Worm (Caenorhabditis elegans) whole organism, L4 larva: ENCODE measurements around the gene sra-31.
A peak's percentile ranks its signal among the peaks of the same experiment; 100 is the strongest.

Source experiments
- D1046.2 ChIP-seq: fragments of 200-800 bp; sonication (Bioruptor generic); IDR thresholded peaks from 2 replicates; pipeline ENCODE4 v1.3.6; 2022; ENCODE audit warnings: missing genetic modification characterization, missing compliant biosample characterization
- F49E8.2 ChIP-seq: sonication (generic microtip); optimal IDR thresholded peaks from 2 replicates; lab custom pipeline; 2016; ENCODE audit warnings: missing compliant biosample characterization, mild to moderate bottlenecking, missing genetic modification characterization, borderline replicate concordance
- T26A8.4 ChIP-seq: fragments of 200-800 bp; sonication (Bioruptor generic); IDR thresholded peaks from 2 replicates; pipeline ENCODE4 v1.3.6; 2022; ENCODE audit warnings: missing genetic modification characterization, missing compliant biosample characterization
- Y48G9A.11 ChIP-seq: fragments of 200-800 bp; sonication (Bioruptor generic); IDR thresholded peaks from 2 replicates; pipeline ENCODE4 v1.3.6; 2022; ENCODE audit warnings: missing genetic modification reagents, missing genetic modification characterization, missing compliant biosample characterization
- Y5F2A.4 ChIP-seq: fragments of 200-800 bp; sonication (Bioruptor generic); optimal IDR thresholded peaks from 2 replicates; lab custom pipeline; 2018; ENCODE audit warnings: mild to moderate bottlenecking, missing genetic modification characterization, missing compliant biosample characterization
- aha-1 ChIP-seq: fragments of 150-350 bp; peaks from one replicate; lab custom pipeline; 2014; ENCODE audit warnings: missing biosample characterization, missing genetic modification characterization
- ama-1 ChIP-seq: fragments of 150-350 bp; optimal IDR thresholded peaks from 2 replicates; lab custom pipeline; 2014; ENCODE audit warnings: inconsistent platforms, mixed read lengths
- arid-1 ChIP-seq: fragments of 200-800 bp; sonication (Bioruptor generic); conservative IDR thresholded peaks from 2 replicates; pipeline ENCODE4 v1.3.6; 2022; ENCODE audit warnings: missing genetic modification reagents, missing genetic modification characterization, missing compliant biosample characterization
- attf-4 ChIP-seq: sonication (generic microtip); optimal IDR thresholded peaks from 3 replicates; lab custom pipeline; 2017; ENCODE audit warnings: missing biosample characterization, missing genetic modification characterization
- ceh-32 ChIP-seq: sonication (generic microtip); optimal IDR thresholded peaks from 2 replicates; lab custom pipeline; 2016; ENCODE audit warnings: mild to moderate bottlenecking, missing genetic modification characterization, missing compliant biosample characterization; ENCODE audit not compliant: poor library complexity
- daf-12 ChIP-seq: fragments of 150-350 bp; optimal IDR thresholded peaks from 2 replicates; lab custom pipeline; 2014; ENCODE audit warnings: missing biosample characterization, missing genetic modification reagents, missing genetic modification characterization
- daf-16 ChIP-seq, 3 experiments: sonication (generic microtip); optimal IDR thresholded peaks; 2 replicates each; lab custom pipeline; 2016 to 2017; ENCODE audit warnings: missing genetic modification characterization in 3 of 3, missing genetic modification reagents in 3 of 3, mild to moderate bottlenecking in 2 of 3, missing compliant biosample characterization in 2 of 3, missing biosample characterization in 1 of 3, moderate library complexity in 1 of 3
- daf-19 ChIP-seq: fragments of 200-800 bp; sonication (Bioruptor generic); conservative IDR thresholded peaks from 2 replicates; pipeline ENCODE4 v1.3.6; 2022; ENCODE audit warnings: missing genetic modification characterization, missing compliant biosample characterization
- daf-8 ChIP-seq: fragments of 200-800 bp; sonication (Bioruptor generic); IDR thresholded peaks from 2 replicates; pipeline ENCODE4 v1.3.6; 2022; ENCODE audit warnings: missing genetic modification characterization, missing compliant biosample characterization
- dmd-6 ChIP-seq: fragments of 200-800 bp; sonication (Bioruptor generic); IDR thresholded peaks from 2 replicates; pipeline ENCODE4 v1.3.6; 2022; ENCODE audit warnings: missing genetic modification reagents, missing genetic modification characterization, missing compliant biosample characterization
- dmd-8 ChIP-seq: fragments of 200-800 bp; sonication (Bioruptor generic); IDR thresholded peaks from 2 replicates; pipeline ENCODE4 v1.3.6; 2022; ENCODE audit warnings: missing genetic modification characterization, missing compliant biosample characterization
- dmd-9 ChIP-seq: fragments of 200-800 bp; sonication (Bioruptor generic); IDR thresholded peaks from 2 replicates; pipeline ENCODE4 v1.3.6; 2022; ENCODE audit warnings: missing genetic modification reagents, missing genetic modification characterization, missing compliant biosample characterization
- dve-1 ChIP-seq: sonication (generic microtip); optimal IDR thresholded peaks from 2 replicates; lab custom pipeline; 2017; ENCODE audit warnings: antibody characterized with exemption, mild to moderate bottlenecking, missing genetic modification characterization, missing compliant biosample characterization; ENCODE audit not compliant: insufficient read depth
- fkh-10 ChIP-seq: fragments of 150-350 bp; optimal IDR thresholded peaks from 2 replicates; lab custom pipeline; 2014; ENCODE audit warnings: missing biosample characterization, missing genetic modification reagents, missing genetic modification characterization
- hif-1 ChIP-seq, 2 experiments: sonication (generic microtip); optimal IDR thresholded peaks; 2 replicates each; lab custom pipeline; 2016 to 2017; ENCODE audit warnings: missing compliant biosample characterization in 2 of 2, missing genetic modification characterization in 2 of 2, missing genetic modification reagents in 2 of 2, missing genotype in 2 of 2, mild to moderate bottlenecking in 1 of 2
- hlh-11 ChIP-seq: fragments of 200-800 bp; sonication (Bioruptor generic); optimal IDR thresholded peaks from 2 replicates; lab custom pipeline; 2018; ENCODE audit warnings: mild to moderate bottlenecking, missing genetic modification characterization, missing compliant biosample characterization
- lin-1 ChIP-seq: fragments of 200-800 bp; sonication (Bioruptor generic); IDR thresholded peaks from 2 replicates; pipeline ENCODE4 v1.3.6; 2022; ENCODE audit warnings: missing genetic modification reagents, missing genetic modification characterization, missing compliant biosample characterization
- lin-15B ChIP-seq: fragments of 150-350 bp; sonication (generic microtip); optimal IDR thresholded peaks from 3 replicates; lab custom pipeline; 2014; ENCODE audit warnings: missing biosample characterization, missing genetic modification characterization
- lin-29 ChIP-seq: fragments of 200-800 bp; sonication (Bioruptor generic); IDR thresholded peaks from 2 replicates; pipeline ENCODE4 v1.3.6; 2022; ENCODE audit warnings: missing genetic modification reagents, missing genetic modification characterization, missing compliant biosample characterization
- lir-3 ChIP-seq: sonication (generic microtip); optimal IDR thresholded peaks from 2 replicates; lab custom pipeline; 2016; ENCODE audit warnings: mild to moderate bottlenecking, missing genetic modification characterization, missing compliant biosample characterization
- madf-5 ChIP-seq, 2 experiments: fragments of 200-800 bp; sonication (Bioruptor generic); IDR thresholded peaks; 2 replicates each; pipeline ENCODE4 v1.3.6; 2022; ENCODE audit warnings: missing compliant biosample characterization in 2 of 2, missing genetic modification characterization in 2 of 2
- mep-1 ChIP-seq: fragments of 150-350 bp; sonication (generic microtip); optimal IDR thresholded peaks from 3 replicates; lab custom pipeline; 2014; ENCODE audit warnings: missing biosample characterization, missing genetic modification characterization
- mes-2 ChIP-seq: sonication (generic microtip); optimal IDR thresholded peaks from 2 replicates; lab custom pipeline; 2016; ENCODE audit warnings: missing genotype, mild to moderate bottlenecking, missing genetic modification characterization, missing compliant biosample characterization; ENCODE audit not compliant: poor library complexity, severe bottlenecking
- mxl-3 ChIP-seq: fragments of 200-800 bp; sonication (Bioruptor generic); optimal IDR thresholded peaks from 2 replicates; lab custom pipeline; 2018; ENCODE audit warnings: mild to moderate bottlenecking, missing genetic modification characterization, missing compliant biosample characterization
- nhr-28 ChIP-seq: fragments of 150-350 bp; optimal IDR thresholded peaks from 2 replicates; lab custom pipeline; 2014; ENCODE audit warnings: missing biosample characterization, missing genetic modification characterization
- nhr-41 ChIP-seq: fragments of 200-800 bp; sonication (Bioruptor generic); IDR thresholded peaks from 2 replicates; pipeline ENCODE4 v1.3.6; 2022; ENCODE audit warnings: missing genetic modification reagents, missing genetic modification characterization, missing compliant biosample characterization
- nhr-42 ChIP-seq: fragments of 200-800 bp; sonication (Bioruptor generic); IDR thresholded peaks from 2 replicates; pipeline ENCODE4 v1.3.6; 2022; ENCODE audit warnings: missing genetic modification characterization, missing compliant biosample characterization
- nhr-77 ChIP-seq: fragments of 150-350 bp; optimal IDR thresholded peaks from 2 replicates; lab custom pipeline; 2014; ENCODE audit warnings: missing biosample characterization, missing genetic modification characterization
- pqm-1 ChIP-seq: sonication (generic microtip); optimal IDR thresholded peaks from 2 replicates; lab custom pipeline; 2017; ENCODE audit warnings: missing biosample characterization, missing genetic modification characterization
- saeg-2 ChIP-seq: fragments of 200-800 bp; sonication (Bioruptor generic); IDR thresholded peaks from 2 replicates; pipeline ENCODE4 v1.3.6; 2022; ENCODE audit warnings: missing genetic modification reagents, missing genetic modification characterization, missing compliant biosample characterization
- set-16 ChIP-seq: fragments of 200-800 bp; sonication (Bioruptor generic); IDR thresholded peaks from 2 replicates; pipeline ENCODE4 v1.3.6; 2022; ENCODE audit warnings: missing genetic modification reagents, missing genetic modification characterization, missing compliant biosample characterization
- spr-1 ChIP-seq: sonication (generic microtip); optimal IDR thresholded peaks from 2 replicates; lab custom pipeline; 2016; ENCODE audit warnings: mild to moderate bottlenecking, missing genetic modification characterization, missing compliant biosample characterization
- tra-1 ChIP-seq: fragments of 200-800 bp; sonication (Bioruptor generic); IDR thresholded peaks from 2 replicates; pipeline ENCODE4 v1.3.6; 2022; ENCODE audit warnings: missing genetic modification reagents, missing genetic modification characterization, missing compliant biosample characterization
- unc-39 ChIP-seq: sonication (generic microtip); optimal IDR thresholded peaks from 2 replicates; lab custom pipeline; 2017; ENCODE audit warnings: missing biosample characterization, missing genetic modification characterization
- unc-62 ChIP-seq, 3 experiments: fragments of 150-350 bp in 1 of 3; sonication (generic microtip); optimal IDR thresholded peaks in 2 of 3; peaks in 1 of 3; 1 replicate in 1 of 3; 2 replicates in 2 of 3; lab custom pipeline; 2014 to 2017; ENCODE audit warnings: missing biosample characterization in 3 of 3, missing genetic modification characterization in 3 of 3, missing genetic modification reagents in 3 of 3, missing genotype in 1 of 3
- zfp-2 ChIP-seq: sonication (generic microtip); optimal IDR thresholded peaks from 2 replicates; lab custom pipeline; 2016; ENCODE audit warnings: mild to moderate bottlenecking, missing genetic modification characterization, missing compliant biosample characterization

The sra-31 gene

DNA sequence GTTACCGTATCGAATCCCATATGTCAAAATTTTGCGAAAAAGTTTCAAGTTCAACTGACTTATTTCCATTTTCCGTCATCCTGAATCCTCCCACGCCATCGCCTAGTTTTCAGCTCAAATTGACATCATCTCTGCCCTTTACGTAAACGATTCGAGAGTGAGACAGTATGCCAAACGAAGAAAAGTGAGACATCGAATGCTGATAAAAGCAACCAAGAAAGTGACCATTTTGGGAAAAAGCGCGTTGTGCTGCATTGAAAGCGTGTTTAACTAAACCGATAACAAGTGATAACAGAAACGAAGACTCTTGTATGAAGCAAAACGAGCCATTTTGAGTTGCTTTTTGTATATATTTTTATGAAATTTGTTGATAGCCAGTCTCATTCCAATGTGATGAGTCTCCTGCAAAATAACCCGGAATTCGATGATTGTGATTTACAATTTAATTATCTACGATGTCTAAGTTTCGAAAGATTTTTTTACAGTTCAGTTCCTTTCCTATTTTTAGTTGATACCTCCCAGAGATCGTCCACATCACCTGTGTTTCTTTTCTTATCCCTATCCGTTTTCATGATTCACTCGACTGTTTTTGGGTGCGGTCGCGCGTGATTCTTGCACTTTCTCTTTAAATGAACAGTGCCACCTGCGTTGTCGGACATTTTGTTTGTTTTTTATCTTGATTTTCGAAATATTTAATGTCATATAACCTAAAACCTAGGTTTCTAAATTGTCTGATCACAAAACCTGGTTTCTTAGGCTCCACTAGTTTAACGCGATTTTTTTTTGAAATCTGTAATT, 37.2 kb upstream of the sra-31 start:
- TF ChIP-seq pqm-1 (tag; lab: Kevin White, UChicago) (peak; percentile 97), mxl-3 (GFP tag; lab: Kevin White, UChicago) (peak; percentile 64), aha-1 (tag; lab: Kevin White, UChicago) (peak; percentile 29), mes-2 (tag; lab: Kevin White, UChicago) (peak; percentile 22), lin-1 (0 out of 2 replicates have a peak, but pooled peaks have one; percentile 39), dmd-8 (GFP tag; lab: Robert Waterston, UW) (no peak), daf-16 (GFP tag; optimal IDR thresholded peaks at IDR 0.05; lab: Kevin White, UChicago) (no peak), daf-16 (tag; optimal IDR thresholded peaks at IDR 0.05; lab: Kevin White, UChicago) (peak; percentile 71), hlh-11 (tag; lab: Kevin White, UChicago) (peak; percentile 75), unc-62 (GFP tag; optimal IDR thresholded peaks at IDR 0.05 in 1 of 2; lab: Kevin White, UChicago) (peak in 1 of 2 experiments; percentile 86), unc-62 (tag; optimal IDR thresholded peaks at IDR 0.05; lab: Kevin White, UChicago) (no peak), spr-1 (no peak), nhr-28 (tag; lab: Kevin White, UChicago) (peak; percentile 76), set-16 (GFP tag; lab: Robert Waterston, UW) (no peak), T26A8.4 (GFP tag; lab: Robert Waterston, UW) (0 out of 2 replicates have a peak, but pooled peaks have one; percentile 14), mep-1 (tag; lab: Kevin White, UChicago) (no peak), dve-1 (tag; lab: Kevin White, UChicago) (peak; percentile 66), nhr-77 (tag; lab: Kevin White, UChicago) (peak; percentile 63), dmd-6 (GFP tag; lab: Robert Waterston, UW) (peak; percentile 87)

DNA sequence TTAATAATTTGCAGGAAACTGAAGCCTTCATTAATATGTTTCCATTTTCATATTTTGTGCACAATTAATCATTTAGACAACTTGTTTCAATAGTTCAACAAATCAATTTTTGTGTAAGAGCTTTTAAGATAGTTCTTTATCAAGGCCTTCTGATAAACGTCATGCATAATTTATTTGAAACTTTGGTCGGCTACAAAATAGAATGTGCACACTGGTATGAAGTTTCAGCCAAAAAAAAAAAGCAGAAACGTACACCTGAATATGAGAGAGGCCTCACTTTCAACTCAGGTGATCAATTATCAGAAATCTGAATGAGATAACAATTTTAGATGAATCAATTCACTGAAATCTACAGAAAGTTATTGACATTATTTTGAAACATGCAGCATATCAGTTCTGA, 36.2 kb upstream of the sra-31 start:
- TF ChIP-seq nhr-28 (tag; lab: Kevin White, UChicago) (peak; percentile 9), saeg-2 (no peak), dve-1 (tag; lab: Kevin White, UChicago) (peak; percentile 40), dmd-6 (GFP tag; lab: Robert Waterston, UW) (peak; percentile 43), hif-1 (tag; optimal IDR thresholded peaks at IDR 0.05; lab: Kevin White, UChicago) (no peak), daf-16 (GFP tag; optimal IDR thresholded peaks at IDR 0.05; lab: Kevin White, UChicago) (no peak), daf-16 (tag; optimal IDR thresholded peaks at IDR 0.05; lab: Kevin White, UChicago) (peak; percentile 21), aha-1 (tag; lab: Kevin White, UChicago) (peak; percentile 52)

DNA sequence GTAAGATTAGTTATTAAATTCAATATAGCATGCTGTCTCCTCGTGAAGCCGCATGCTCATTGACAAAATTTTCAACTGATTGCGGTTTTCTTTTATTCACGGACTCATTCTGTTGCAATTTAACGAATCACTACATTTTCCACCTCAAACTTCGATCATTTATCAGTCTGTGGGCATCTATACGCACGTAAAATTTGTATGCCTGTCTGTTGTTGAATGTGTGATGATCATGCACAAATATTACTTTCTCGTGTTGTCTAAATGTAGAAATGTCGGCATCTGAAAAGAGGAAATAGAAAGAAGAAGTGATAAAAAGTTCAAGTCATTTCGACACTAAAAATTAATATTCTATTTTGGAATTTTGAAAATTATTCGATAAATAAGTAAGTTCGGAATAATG, 34.3 kb upstream of the sra-31 start:
- TF ChIP-seq dmd-6 (GFP tag; lab: Robert Waterston, UW), result peak; percentile 70
- TF ChIP-seq Y48G9A.11 (GFP tag; lab: Robert Waterston, UW), result no peak
- TF ChIP-seq tra-1 (GFP tag; lab: Robert Waterston, UW), result no peak
- no peak for TF ChIP-seq ceh-32 (tag; lab: Kevin White, UChicago)
- no peak for TF ChIP-seq arid-1 (GFP tag; lab: Robert Waterston, UW)
- TF ChIP-seq F49E8.2 (tag; lab: Kevin White, UChicago), result no peak
- TF ChIP-seq ama-1 (lab: Kevin White, UChicago), result no peak
- TF ChIP-seq nhr-42 (GFP tag; lab: Robert Waterston, UW), result no peak
- TF ChIP-seq aha-1 (tag; lab: Kevin White, UChicago), result no peak
- peak in 1 of 2 experiments; percentile 21 for TF ChIP-seq hif-1 (tag; optimal IDR thresholded peaks at IDR 0.05; lab: Kevin White, UChicago)
- TF ChIP-seq mep-1 (tag; lab: Kevin White, UChicago), result peak; percentile 19
- TF ChIP-seq nhr-41 (GFP tag; lab: Robert Waterston, UW), result no peak
- TF ChIP-seq attf-4 (tag; lab: Kevin White, UChicago), result no peak
- no peak for TF ChIP-seq daf-16 (GFP tag; optimal IDR thresholded peaks at IDR 0.05; lab: Kevin White, UChicago)
- peak; percentile 84 for TF ChIP-seq daf-16 (tag; optimal IDR thresholded peaks at IDR 0.05; lab: Kevin White, UChicago)
- no peak for TF ChIP-seq D1046.2 (GFP tag; lab: Robert Waterston, UW)
- no peak for TF ChIP-seq daf-12
- TF ChIP-seq nhr-28 (tag; lab: Kevin White, UChicago), result peak; percentile 74
- TF ChIP-seq madf-5 (GFP tag; IDR thresholded peaks at IDR 0.05; lab: Robert Waterston, UW), result no peak
- no peak for TF ChIP-seq unc-39
- TF ChIP-seq nhr-77 (tag; lab: Kevin White, UChicago), result no peak
- TF ChIP-seq Y5F2A.4 (GFP tag; lab: Kevin White, UChicago), result no peak
- TF ChIP-seq fkh-10 (GFP tag; lab: Kevin White, UChicago), result no peak
- no peak for TF ChIP-seq dmd-8 (GFP tag; lab: Robert Waterston, UW)
- TF ChIP-seq mes-2 (tag; lab: Kevin White, UChicago), result no peak
- no peak for TF ChIP-seq zfp-2 (tag; lab: Kevin White, UChicago)
- TF ChIP-seq lin-29, result no peak
- TF ChIP-seq daf-8 (GFP tag; lab: Robert Waterston, UW), result no peak
- no peak for TF ChIP-seq mxl-3 (GFP tag; lab: Kevin White, UChicago)
- no peak for TF ChIP-seq daf-19
- peak; percentile 92 for TF ChIP-seq pqm-1 (tag; lab: Kevin White, UChicago)
- TF ChIP-seq dmd-9 (GFP tag; lab: Robert Waterston, UW), result no peak
- TF ChIP-seq dve-1 (tag; lab: Kevin White, UChicago), result peak; percentile 75
- TF ChIP-seq lin-15B (tag; lab: Kevin White, UChicago), result no peak
- no peak for TF ChIP-seq lir-3 (tag; lab: Kevin White, UChicago)
